Fruit fly (Drosophila melanogaster) Kc167 (cell line): ENCODE data around the gene Teh2.

Experiments
- Sin3A ChIP-seq: fragments of >200 bp; optimal IDR thresholded peaks from 2 replicates; lab custom pipeline; 2018; ENCODE audit warnings: missing external identifiers
- insv ChIP-seq: fragments of >200 bp; optimal IDR thresholded peaks from 3 replicates; lab custom pipeline; 2018; ENCODE audit warnings: missing external identifiers
- psq ChIP-seq: fragments of >200 bp; optimal IDR thresholded peaks from 2 replicates; lab custom pipeline; 2017; ENCODE audit warnings: missing external identifiers

DNA sequence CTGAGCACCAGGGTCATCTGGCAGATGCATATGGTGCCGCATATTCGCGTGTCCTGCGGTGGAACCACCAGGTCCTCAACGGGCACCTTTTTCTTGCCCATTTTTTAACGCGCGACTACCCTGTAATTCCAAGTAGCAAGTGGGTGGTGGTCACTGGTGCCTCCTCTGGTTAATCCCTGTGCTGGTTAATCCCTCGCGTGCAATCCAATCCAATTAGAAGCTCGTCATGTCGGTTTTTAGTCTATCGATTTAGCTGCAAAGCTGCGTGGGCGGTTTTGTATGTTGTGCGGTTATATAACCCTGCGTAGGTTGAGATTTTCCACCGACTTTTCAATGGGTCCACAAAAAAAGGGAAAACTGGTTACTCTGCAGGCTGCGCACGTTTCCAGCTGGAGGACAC is 3.3 kb downstream of the Teh2 start, which contains the start of gene Teh3:
- TF ChIP-seq insv (lab: Kevin White, UChicago), result no peak
- TF ChIP-seq Sin3A (lab: Kevin White, UChicago), result no peak
- TF ChIP-seq psq (lab: Kevin White, UChicago), result no peak
